Fruit fly (Drosophila melanogaster) whole organism, prepupa: Measurements from ENCODE around the gene CG43740.

ENCODE experiments used
- CG10631 ChIP-seq: fragments of 200-800 bp; sonication (Bioruptor generic); optimal IDR thresholded peaks from 2 replicates; lab custom pipeline; 2016; ENCODE audit warnings: missing biosample characterization, missing genetic modification characterization
- CG10669 ChIP-seq: fragments of 200-800 bp; sonication (Bioruptor generic); optimal IDR thresholded peaks from 3 replicates; lab custom pipeline; 2018; ENCODE audit warnings: missing biosample characterization, mild to moderate bottlenecking, missing genetic modification characterization, moderate library complexity
- CG11762 ChIP-seq: fragments of 200-800 bp; sonication (Bioruptor generic); optimal IDR thresholded peaks from 3 replicates; lab custom pipeline; 2016; ENCODE audit warnings: missing biosample characterization, missing genetic modification characterization; ENCODE audit not compliant: insufficient read depth
- CG11902 ChIP-seq: fragments of 200-800 bp; sonication (Bioruptor generic); optimal IDR thresholded peaks from 3 replicates; lab custom pipeline; 2016; ENCODE audit warnings: missing biosample characterization, missing genetic modification characterization
- CG1621 ChIP-seq: fragments of 200-800 bp; sonication (Bioruptor generic); optimal IDR thresholded peaks from 3 replicates; lab custom pipeline; 2018; ENCODE audit warnings: missing biosample characterization, mild to moderate bottlenecking, missing genetic modification characterization
- CG3032 ChIP-seq: fragments of 200-800 bp; optimal IDR thresholded peaks from 2 replicates; lab custom pipeline; 2019; ENCODE audit warnings: missing biosample characterization, mild to moderate bottlenecking, missing genetic modification characterization, moderate library complexity
- CG31627 ChIP-seq: fragments of 200-800 bp; sonication (Bioruptor generic); optimal IDR thresholded peaks from 3 replicates; lab custom pipeline; 2016; ENCODE audit warnings: missing biosample characterization, missing genetic modification characterization
- CG32006 ChIP-seq: fragments of 200-800 bp; sonication (Bioruptor generic); optimal IDR thresholded peaks from 3 replicates; lab custom pipeline; 2017; ENCODE audit warnings: missing biosample characterization, mild to moderate bottlenecking, missing genetic modification characterization
- CG34406 ChIP-seq: fragments of 200-800 bp; sonication (Bioruptor generic); optimal IDR thresholded peaks from 3 replicates; lab custom pipeline; 2016; ENCODE audit warnings: missing biosample characterization, missing genetic modification characterization
- CG3919 ChIP-seq: fragments of 200-800 bp; sonication (Bioruptor generic); optimal IDR thresholded peaks from 3 replicates; lab custom pipeline; 2016; ENCODE audit warnings: missing biosample characterization, missing genetic modification characterization
- CG6163 ChIP-seq: fragments of 200-800 bp; sonication (Bioruptor generic); IDR thresholded peaks from 3 replicates; pipeline ENCODE4 v1.3.6; 2022; ENCODE audit warnings: missing biosample characterization, missing genetic modification characterization
- CG6276 ChIP-seq: fragments of 200-800 bp; sonication (Bioruptor generic); optimal IDR thresholded peaks from 2 replicates; lab custom pipeline; 2017; ENCODE audit warnings: missing biosample characterization, mild to moderate bottlenecking, missing genetic modification characterization
- CG6792 ChIP-seq: fragments of 200-800 bp; sonication (Bioruptor generic); optimal IDR thresholded peaks from 3 replicates; lab custom pipeline; 2016; ENCODE audit warnings: missing biosample characterization, missing genetic modification characterization
- CG6808 ChIP-seq: fragments of 200-800 bp; sonication (Bioruptor generic); optimal IDR thresholded peaks from 3 replicates; lab custom pipeline; 2017; ENCODE audit warnings: missing biosample characterization, missing genetic modification characterization, mild to moderate bottlenecking, moderate library complexity, missing genetic modification reagents
- CG6854 ChIP-seq: fragments of 200-800 bp; sonication (Bioruptor generic); optimal IDR thresholded peaks from 2 replicates; lab custom pipeline; 2017; ENCODE audit warnings: missing biosample characterization, mild to moderate bottlenecking, missing genetic modification characterization
- CG8119 ChIP-seq: fragments of 200-800 bp; sonication (Bioruptor generic); IDR thresholded peaks from 3 replicates; pipeline ENCODE4 v1.3.6; 2022; ENCODE audit warnings: missing biosample characterization, missing genetic modification characterization
- CG8632 ChIP-seq: fragments of 200-800 bp; sonication (Bioruptor generic); optimal IDR thresholded peaks from 3 replicates; lab custom pipeline; 2016; ENCODE audit warnings: missing biosample characterization, missing genetic modification characterization
- Eip78C ChIP-seq: fragments of 200-800 bp; sonication (Bioruptor generic); peaks from one replicate; lab custom pipeline; 2016; ENCODE audit warnings: missing biosample characterization, missing genetic modification characterization
- Eip93F ChIP-seq: fragments of 200-800 bp; sonication (Bioruptor generic); optimal IDR thresholded peaks from 2 replicates; lab custom pipeline; 2016; ENCODE audit warnings: missing biosample characterization, mild to moderate bottlenecking, missing genetic modification characterization
- Ets21C ChIP-seq: fragments of 200-800 bp; sonication (Bioruptor generic); optimal IDR thresholded peaks from 3 replicates; lab custom pipeline; 2016; ENCODE audit warnings: missing biosample characterization, missing genetic modification characterization
- Ets96B ChIP-seq: fragments of 200-800 bp; optimal IDR thresholded peaks from 2 replicates; lab custom pipeline; 2019; ENCODE audit warnings: missing biosample characterization, mild to moderate bottlenecking, missing genetic modification characterization, moderate library complexity
- Hr38 ChIP-seq: sonication (Bioruptor generic); optimal IDR thresholded peaks from 2 replicates; lab custom pipeline; 2016; ENCODE audit warnings: missing biosample characterization, missing genetic modification characterization
- Hr39 ChIP-seq: fragments of 200-800 bp; sonication (Bioruptor generic); optimal IDR thresholded peaks from 2 replicates; lab custom pipeline; 2016; ENCODE audit warnings: missing biosample characterization, missing genetic modification characterization
- Hr4 ChIP-seq: fragments of 200-800 bp; sonication (Bioruptor generic); optimal IDR thresholded peaks from 3 replicates; lab custom pipeline; 2016; ENCODE audit warnings: missing biosample characterization, missing genetic modification characterization
- OdsH ChIP-seq: fragments of 200-800 bp; sonication (Bioruptor generic); optimal IDR thresholded peaks from 3 replicates; lab custom pipeline; 2016; ENCODE audit warnings: missing biosample characterization, missing genetic modification characterization
- Sox102F ChIP-seq: fragments of 200-800 bp; sonication (Bioruptor generic); optimal IDR thresholded peaks from 2 replicates; lab custom pipeline; 2016; ENCODE audit warnings: missing biosample characterization, mild to moderate bottlenecking, missing genetic modification characterization
- achi ChIP-seq: fragments of 200-800 bp; sonication (Bioruptor generic); optimal IDR thresholded peaks from 3 replicates; lab custom pipeline; 2016; ENCODE audit warnings: missing biosample characterization, missing genetic modification characterization
- acj6 ChIP-seq: fragments of 200-800 bp; sonication (Bioruptor generic); optimal IDR thresholded peaks from 3 replicates; lab custom pipeline; 2016; ENCODE audit warnings: missing biosample characterization, missing genetic modification characterization
- cyc ChIP-seq: fragments of 200-800 bp; sonication (Bioruptor generic); optimal IDR thresholded peaks from 3 replicates; lab custom pipeline; 2016; ENCODE audit warnings: missing biosample characterization, missing genetic modification characterization
- dsx ChIP-seq: fragments of 200-800 bp; optimal IDR thresholded peaks from 3 replicates; lab custom pipeline; 2019; ENCODE audit warnings: missing biosample characterization, mild to moderate bottlenecking, missing genetic modification characterization, moderate library complexity; ENCODE audit not compliant: poor library complexity, severe bottlenecking
- eg ChIP-seq: fragments of 200-800 bp; sonication (Bioruptor generic); IDR thresholded peaks from 3 replicates; pipeline ENCODE4 v1.3.6; 2022; ENCODE audit warnings: missing biosample characterization, missing genetic modification characterization
- esn ChIP-seq: fragments of 200-800 bp; sonication (Bioruptor generic); optimal IDR thresholded peaks from 2 replicates; lab custom pipeline; 2016; ENCODE audit warnings: missing biosample characterization, mild to moderate bottlenecking, missing genetic modification characterization, moderate library complexity
- fd85E ChIP-seq: fragments of 200-800 bp; sonication (Bioruptor generic); optimal IDR thresholded peaks from 3 replicates; lab custom pipeline; 2016; ENCODE audit warnings: missing biosample characterization, missing genetic modification characterization
- fkh ChIP-seq: fragments of 200-800 bp; sonication (Bioruptor generic); optimal IDR thresholded peaks from 3 replicates; lab custom pipeline; 2017; ENCODE audit warnings: missing biosample characterization, mild to moderate bottlenecking, missing genetic modification characterization, moderate library complexity
- lz ChIP-seq: fragments of 200-800 bp; sonication (Bioruptor generic); optimal IDR thresholded peaks from 3 replicates; lab custom pipeline; 2016; ENCODE audit warnings: missing biosample characterization, missing genetic modification characterization
- net ChIP-seq: fragments of 200-800 bp; sonication (Bioruptor generic); optimal IDR thresholded peaks from 3 replicates; lab custom pipeline; 2016; ENCODE audit warnings: missing biosample characterization, missing genetic modification characterization
- pdm3 ChIP-seq: fragments of 200-800 bp; sonication (Bioruptor generic); optimal IDR thresholded peaks from 3 replicates; lab custom pipeline; 2016; ENCODE audit warnings: missing biosample characterization, missing genetic modification characterization
- spab ChIP-seq: fragments of 200-800 bp; sonication (Bioruptor generic); optimal IDR thresholded peaks from 2 replicates; lab custom pipeline; 2017; ENCODE audit warnings: missing biosample characterization, mild to moderate bottlenecking, missing genetic modification characterization, missing genetic modification reagents
- topi ChIP-seq: fragments of 200-800 bp; sonication (Bioruptor generic); optimal IDR thresholded peaks from 3 replicates; lab custom pipeline; 2016; ENCODE audit warnings: missing biosample characterization, missing genetic modification characterization

Gene CG43740

dm6 chrX:10385757-10386156 lies 52.3 kb downstream of the CG43740 start, which contains the start of the genes Psf3 and flw:
Gene Psf3 (minus strand): TSS chrX:10385861.
Gene flw (plus strand): TSS chrX:10385960.
- peak; percentile 98 for TF ChIP-seq achi (GFP tag; lab: Kevin White, UChicago)
- no peak for TF ChIP-seq CG11762 (GFP tag; lab: Kevin White, UChicago)
- TF ChIP-seq CG34406 (GFP tag; lab: Kevin White, UChicago) = peak; percentile 14
- peak; percentile 25 for TF ChIP-seq CG6854 (GFP tag; lab: Kevin White, UChicago)
- no peak for TF ChIP-seq cyc (GFP tag; lab: Kevin White, UChicago)
- no peak for TF ChIP-seq CG8119 (GFP tag; lab: Robert Waterston, UW)
- no peak for TF ChIP-seq CG32006 (GFP tag; lab: Kevin White, UChicago)
- no peak for TF ChIP-seq CG1621 (tag; lab: Kevin White, UChicago)
- no peak for TF ChIP-seq fkh
- no peak for TF ChIP-seq spab (GFP tag; lab: Kevin White, UChicago)
- no peak for TF ChIP-seq Ets96B (tag; lab: Kevin White, UChicago)
- peak; percentile 64 for TF ChIP-seq Eip78C
- TF ChIP-seq CG6792 = no peak
- TF ChIP-seq fd85E (GFP tag; lab: Kevin White, UChicago) = no peak
- no peak for TF ChIP-seq CG3032 (tag; lab: Kevin White, UChicago)
- 0 out of 3 replicates have a peak, but pooled peaks have one; percentile 18 for TF ChIP-seq eg (GFP tag; lab: Robert Waterston, UW)
- TF ChIP-seq Eip93F = peak; percentile 2
- TF ChIP-seq Hr39 = no peak
- no peak for TF ChIP-seq CG10631 (GFP tag; lab: Kevin White, UChicago)
- TF ChIP-seq Sox102F = no peak
- no peak for TF ChIP-seq topi (GFP tag; lab: Kevin White, UChicago)
- no peak for TF ChIP-seq Ets21C (GFP tag; lab: Kevin White, UChicago)
- TF ChIP-seq Hr38 (GFP tag; lab: Kevin White, UChicago) = no peak
- peak; percentile 13 for TF ChIP-seq esn (GFP tag; lab: Kevin White, UChicago)
- TF ChIP-seq dsx (GFP tag; lab: Kevin White, UChicago) = no peak
- no peak for TF ChIP-seq CG10669 (GFP tag; lab: Kevin White, UChicago)
- TF ChIP-seq CG6163 (GFP tag; lab: Robert Waterston, UW) = no peak
- no peak for TF ChIP-seq net (GFP tag; lab: Kevin White, UChicago)
- TF ChIP-seq lz (GFP tag; lab: Kevin White, UChicago) = no peak
- no peak for TF ChIP-seq Hr4 (GFP tag; lab: Kevin White, UChicago)
- TF ChIP-seq CG31627 (GFP tag; lab: Kevin White, UChicago) = peak; percentile 4
- no peak for TF ChIP-seq pdm3 (GFP tag; lab: Kevin White, UChicago)
- TF ChIP-seq CG6808 = peak; percentile 6
- TF ChIP-seq, all 60 proteins: peak for 9

- TF ChIP-seq CG6808 (no peak), CG8632 (GFP tag; lab: Kevin White, UChicago) (no peak), topi (GFP tag; lab: Kevin White, UChicago) (no peak), OdsH (GFP tag; lab: Kevin White, UChicago) (no peak), CG6276 (GFP tag; lab: Kevin White, UChicago) (no peak), CG11902 (GFP tag; lab: Kevin White, UChicago) (no peak), CG3919 (GFP tag; lab: Kevin White, UChicago) (no peak), acj6 (GFP tag; lab: Kevin White, UChicago) (no peak), CG34406 (GFP tag; lab: Kevin White, UChicago) (no peak)
- TF ChIP-seq, all 60 proteins: peak for 0
These were observed 52.7 kb downstream of the CG43740 start for dm6 chrX:10386183-10386582.
